Worm (Caenorhabditis elegans) whole organism, L1 larva: ENCODE data around the gene mutd-1.

Experiments used
- ama-1 ChIP-seq: fragments of 150-350 bp; optimal IDR thresholded peaks from 2 replicates; lab custom pipeline; 2014
- egl-13 ChIP-seq: sonication (generic microtip); optimal IDR thresholded peaks from 2 replicates; lab custom pipeline; 2016; ENCODE audit warnings: missing genotype, missing genetic modification reagents, missing genetic modification characterization, missing compliant biosample characterization
- elt-2 ChIP-seq: sonication (generic microtip); optimal IDR thresholded peaks from 2 replicates; lab custom pipeline; 2016; ENCODE audit warnings: missing genetic modification characterization, mild to moderate bottlenecking, inconsistent platforms, missing compliant biosample characterization, missing genetic modification reagents
- fkh-8 ChIP-seq: sonication (generic microtip); optimal IDR thresholded peaks from 2 replicates; lab custom pipeline; 2016; ENCODE audit warnings: mild to moderate bottlenecking, missing genetic modification characterization, missing compliant biosample characterization
- fos-1 ChIP-seq: fragments of 150-350 bp; optimal IDR thresholded peaks from 2 replicates; lab custom pipeline; 2014; ENCODE audit warnings: missing biosample characterization, missing genetic modification characterization
- hlh-17 ChIP-seq: fragments of 200-800 bp; sonication (Bioruptor generic); optimal IDR thresholded peaks from 2 replicates; lab custom pipeline; 2018; ENCODE audit warnings: missing genetic modification characterization, mild to moderate bottlenecking, missing compliant biosample characterization, moderate library complexity, borderline replicate concordance
- nhr-77 ChIP-seq: fragments of 150-350 bp; optimal IDR thresholded peaks from 2 replicates; lab custom pipeline; 2014; ENCODE audit warnings: missing biosample characterization, missing genetic modification characterization
- pax-3 ChIP-seq: fragments of 200-800 bp; sonication (Bioruptor generic); optimal IDR thresholded peaks from 2 replicates; lab custom pipeline; 2018; ENCODE audit warnings: mild to moderate bottlenecking, missing genetic modification characterization, moderate library complexity, missing compliant biosample characterization
- zag-1 ChIP-seq: fragments of 150-350 bp; optimal IDR thresholded peaks from 2 replicates; lab custom pipeline; 2014; ENCODE audit warnings: missing biosample characterization, missing genetic modification characterization
- ztf-11 ChIP-seq, 2 experiments: sonication (generic microtip); optimal IDR thresholded peaks; 2 replicates each; lab custom pipeline; 2016 to 2017; ENCODE audit warnings: missing genetic modification characterization in 2 of 2, missing biosample characterization in 1 of 2, missing compliant biosample characterization in 1 of 2

DNA sequence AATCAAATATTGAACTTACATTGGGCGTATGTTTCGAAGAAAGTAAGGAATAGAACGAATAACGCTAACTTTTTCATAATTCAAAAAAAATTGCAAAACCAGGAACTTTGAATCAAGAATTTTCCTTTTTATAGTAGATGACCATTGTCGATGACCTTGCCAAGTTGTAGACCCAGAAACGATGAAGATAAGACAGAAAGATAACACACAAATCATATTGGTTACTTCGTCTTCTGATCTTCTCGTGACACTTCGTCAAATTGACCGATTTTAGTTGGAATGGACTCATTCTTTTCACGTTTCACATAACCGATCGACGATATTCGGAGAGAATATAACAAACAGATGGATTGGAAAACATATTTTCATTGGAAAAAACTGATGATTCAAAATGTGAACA, 2.1 kb downstream of the mutd-1 start, which contains the start of gene grsp-3:
- TF ChIP-seq ama-1 = no peak
- no peak for TF ChIP-seq pax-3 (tag; lab: Kevin White, UChicago)
- no peak for TF ChIP-seq elt-2 (tag; lab: Kevin White, UChicago)
- TF ChIP-seq ztf-11 (tag; optimal IDR thresholded peaks at IDR 0.05; lab: Kevin White, UChicago) = no peak
- no peak for TF ChIP-seq nhr-77 (tag; lab: Kevin White, UChicago)
- no peak for TF ChIP-seq fkh-8 (tag; lab: Kevin White, UChicago)
- TF ChIP-seq fos-1 (tag; lab: Kevin White, UChicago) = no peak
- TF ChIP-seq zag-1 (tag; lab: Kevin White, UChicago) = no peak
- TF ChIP-seq hlh-17 (GFP tag; lab: Kevin White, UChicago) = no peak
- TF ChIP-seq egl-13 (tag; lab: Kevin White, UChicago) = no peak
